Fruit fly (Drosophila melanogaster): Measurements from ENCODE around the gene asl.
A peak's percentile ranks its signal among the peaks of the same experiment; 100 is the strongest.

Gene asl

DNA sequence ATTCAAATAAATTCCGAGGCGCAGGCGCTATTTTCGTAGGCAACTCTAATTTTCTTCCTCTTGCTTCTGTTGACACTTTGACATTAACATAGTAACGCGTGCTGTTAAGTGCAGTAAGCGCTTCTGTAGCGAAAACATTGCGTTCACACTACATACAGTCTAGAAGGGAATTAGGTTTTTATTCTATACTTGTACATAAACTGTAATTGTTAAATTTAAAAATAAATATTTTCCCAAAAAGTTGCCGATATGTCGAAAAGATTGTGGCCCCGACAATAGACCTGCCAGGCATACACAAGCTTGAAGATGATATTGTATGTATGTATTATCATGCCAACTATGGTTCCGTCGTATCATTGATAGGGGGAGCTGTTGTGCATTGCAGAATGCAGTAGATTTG is at the start of gene asl:
asl (minus strand) TSS at position 67 of the 400 bp plus-strand sequence.
- no peak for TF ChIP-seq CG17801 (GFP tag; optimal IDR thresholded peaks at IDR 0.05; ENCODE audit: partially characterized antibody)

DNA sequence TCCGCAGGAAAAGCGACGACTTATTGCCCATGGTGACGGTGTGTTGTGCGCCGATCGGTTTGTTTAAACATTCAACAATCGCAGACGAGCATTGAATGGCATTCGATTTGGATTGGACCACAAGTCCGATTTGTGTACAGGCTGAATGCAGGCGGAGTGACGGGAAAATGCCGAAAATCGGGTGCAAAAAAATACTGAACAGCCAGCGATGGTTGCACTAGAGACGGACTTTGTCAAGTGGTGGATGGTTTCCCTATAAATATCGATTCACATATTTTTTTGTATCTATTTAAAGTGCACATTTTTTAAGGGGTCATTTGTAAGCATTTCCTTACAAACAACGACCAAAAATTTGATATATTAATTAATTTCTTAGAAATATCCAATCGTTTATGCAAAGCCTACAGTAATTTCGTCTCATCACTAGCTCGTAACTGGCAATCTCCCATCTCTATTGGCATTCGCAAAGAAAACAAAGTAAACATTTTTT is 48.4 kb upstream of the asl start, which contains the start of the genes elm and MED27:
elm (minus strand) TSS at position 170 of the 490 bp plus-strand sequence.
MED27 (plus strand) TSS at position 448 of the 490 bp plus-strand sequence.
- TF ChIP-seq CG17801 (GFP tag; optimal IDR thresholded peaks at IDR 0.05; ENCODE audit: partially characterized antibody): peak; percentile 93

DNA sequence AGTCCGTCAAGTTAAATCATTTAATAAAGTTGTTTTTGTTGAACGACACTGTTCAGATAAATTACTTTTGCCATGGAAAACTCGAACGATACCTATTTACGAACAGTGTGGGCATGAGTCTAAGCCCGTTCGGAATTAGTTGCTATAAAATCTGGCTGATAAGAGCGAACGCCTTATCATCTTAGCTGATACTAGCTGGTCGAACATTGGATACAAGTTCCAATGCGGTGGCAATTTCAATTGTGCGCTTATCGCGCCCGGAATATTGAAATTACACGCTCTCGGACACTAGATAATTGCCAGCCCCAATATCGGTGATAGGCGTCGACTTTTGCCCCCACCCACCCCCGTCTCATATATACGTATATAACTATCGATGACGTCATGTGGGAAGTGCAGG is 47.5 kb upstream of the asl start:
- TF ChIP-seq CG17801 (GFP tag; optimal IDR thresholded peaks at IDR 0.05; ENCODE audit: partially characterized antibody): no peak

DNA sequence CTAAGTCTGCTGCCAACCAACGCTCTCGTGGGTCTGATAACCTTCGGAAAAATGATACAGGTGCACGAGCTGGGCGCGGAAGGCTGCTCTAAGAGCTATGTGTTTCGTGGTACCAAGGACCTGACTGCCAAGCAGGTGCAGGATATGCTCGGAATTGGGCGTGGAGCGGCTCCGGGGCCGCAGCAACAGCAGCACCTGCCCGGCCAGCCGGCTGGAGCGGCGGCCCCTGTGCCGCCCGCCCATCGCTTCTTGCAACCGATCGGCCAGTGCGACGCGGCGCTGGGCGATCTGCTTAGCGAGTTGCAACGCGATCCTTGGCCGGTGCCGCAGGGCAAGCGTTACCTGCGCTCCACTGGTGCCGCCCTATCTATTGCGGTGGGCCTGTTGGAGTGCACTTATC is 43.6 kb upstream of the asl start:
- TF ChIP-seq CG17801 (GFP tag; optimal IDR thresholded peaks at IDR 0.05; ENCODE audit: partially characterized antibody): no peak

DNA sequence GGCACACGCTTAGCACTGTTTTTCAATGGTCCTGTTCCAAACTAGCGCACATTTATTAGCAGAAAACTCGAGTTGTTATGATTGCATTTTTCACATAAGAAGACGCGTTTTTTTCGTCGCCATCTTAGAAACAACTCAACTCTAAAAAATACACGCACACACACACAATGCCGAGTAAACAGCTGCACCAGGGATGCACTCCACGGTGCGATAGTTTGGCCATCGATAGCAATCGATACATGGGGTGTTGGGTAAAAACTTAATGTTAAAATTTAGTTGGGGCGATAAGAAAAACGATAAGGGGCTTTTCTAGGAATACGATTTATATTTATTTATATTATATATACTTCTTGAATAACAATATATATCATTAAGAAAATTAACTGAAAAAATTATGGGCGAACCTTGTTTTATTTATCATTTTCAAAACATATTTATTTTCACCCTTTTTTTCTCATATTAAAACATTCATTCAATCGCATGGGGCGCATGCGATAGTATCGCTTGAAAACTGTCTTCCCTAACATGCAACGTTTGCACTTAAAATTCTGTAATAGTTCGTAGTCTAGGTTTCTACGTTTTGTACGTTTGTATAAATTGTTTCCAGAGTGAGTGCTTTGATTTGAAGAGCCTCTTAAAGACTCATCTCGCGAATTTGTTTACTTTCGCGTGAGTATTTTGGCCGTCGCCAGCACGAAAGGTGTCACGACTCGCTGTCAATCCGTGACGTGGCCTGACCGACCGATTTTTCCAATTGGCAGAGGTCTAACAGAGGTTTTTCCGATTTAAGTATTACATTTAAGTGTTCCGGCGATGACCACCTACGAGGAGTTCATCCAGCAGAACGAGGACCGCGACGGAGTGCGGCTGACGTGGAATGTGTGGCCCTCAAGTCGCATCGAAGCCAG is 42.5 kb upstream of the asl start, which contains the start of the genes MTA1-like and Sec23:
MTA1-like (minus strand) TSS at position 170 of the 908 bp plus-strand sequence.
Sec23 (plus strand) TSS at position 497 of the 908 bp plus-strand sequence.
- no peak for TF ChIP-seq CG17801 (GFP tag; optimal IDR thresholded peaks at IDR 0.05; ENCODE audit: partially characterized antibody)

DNA sequence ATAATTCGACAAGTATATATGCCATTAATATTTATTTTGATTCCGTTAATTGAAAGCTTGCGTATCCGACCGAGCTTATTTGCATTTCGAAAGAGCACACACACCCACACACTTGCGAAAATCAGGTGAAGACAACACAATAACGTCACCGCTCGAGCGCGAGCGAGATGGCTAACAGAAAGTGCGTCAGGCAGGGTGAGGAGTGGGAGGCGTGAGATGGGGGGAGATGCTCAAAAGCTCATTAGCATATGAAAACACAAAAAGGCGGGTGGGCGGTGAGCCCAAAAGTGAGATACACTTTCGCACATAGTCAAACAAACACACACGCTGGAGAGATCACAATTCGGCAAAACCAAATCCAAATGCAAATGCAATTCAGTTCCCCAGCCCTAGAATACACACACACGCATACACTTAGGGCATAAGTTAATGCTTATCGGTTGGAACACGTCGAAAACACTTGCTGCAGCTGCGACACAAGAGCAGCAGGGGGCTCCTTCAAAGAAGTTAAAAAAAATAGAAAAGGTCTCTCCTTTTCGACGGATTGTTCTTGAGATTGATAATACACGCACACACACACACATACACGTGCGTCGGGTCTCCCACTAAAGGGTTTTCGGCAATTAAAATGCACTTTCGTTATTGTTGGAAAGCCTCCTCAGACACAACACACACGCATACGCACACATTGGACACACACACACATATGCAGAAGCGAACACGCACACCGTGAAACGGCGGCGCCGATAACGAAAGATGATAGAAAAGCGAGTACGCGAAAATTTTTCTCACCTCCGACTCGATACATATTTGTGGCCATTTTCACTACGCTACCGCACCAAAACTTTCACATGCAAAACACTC is 41.6 kb upstream of the asl start:
- no peak for TF ChIP-seq CG17801 (GFP tag; optimal IDR thresholded peaks at IDR 0.05; ENCODE audit: partially characterized antibody)

DNA sequence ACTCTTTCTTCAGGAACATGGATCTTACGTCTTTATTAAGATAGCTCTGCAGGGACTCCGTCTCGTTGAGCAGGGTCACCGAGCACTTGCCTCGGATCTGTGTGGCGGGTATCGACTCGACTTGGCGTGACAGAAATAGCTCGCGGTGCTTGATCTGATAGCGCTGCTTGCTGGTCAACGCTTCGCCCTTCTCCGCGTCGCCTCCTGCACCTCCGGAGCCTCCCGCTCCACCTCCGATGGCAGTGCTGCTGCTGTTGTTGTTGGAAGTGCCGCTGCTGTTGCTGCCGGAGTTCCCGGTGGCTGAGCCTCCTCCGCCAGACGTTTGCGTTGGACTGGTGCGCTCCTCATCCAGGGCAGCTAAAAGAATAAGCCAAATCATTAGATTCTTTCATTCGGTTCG is 37.1 kb upstream of the asl start:
- no peak for TF ChIP-seq CG17801 (GFP tag; optimal IDR thresholded peaks at IDR 0.05; ENCODE audit: partially characterized antibody)

DNA sequence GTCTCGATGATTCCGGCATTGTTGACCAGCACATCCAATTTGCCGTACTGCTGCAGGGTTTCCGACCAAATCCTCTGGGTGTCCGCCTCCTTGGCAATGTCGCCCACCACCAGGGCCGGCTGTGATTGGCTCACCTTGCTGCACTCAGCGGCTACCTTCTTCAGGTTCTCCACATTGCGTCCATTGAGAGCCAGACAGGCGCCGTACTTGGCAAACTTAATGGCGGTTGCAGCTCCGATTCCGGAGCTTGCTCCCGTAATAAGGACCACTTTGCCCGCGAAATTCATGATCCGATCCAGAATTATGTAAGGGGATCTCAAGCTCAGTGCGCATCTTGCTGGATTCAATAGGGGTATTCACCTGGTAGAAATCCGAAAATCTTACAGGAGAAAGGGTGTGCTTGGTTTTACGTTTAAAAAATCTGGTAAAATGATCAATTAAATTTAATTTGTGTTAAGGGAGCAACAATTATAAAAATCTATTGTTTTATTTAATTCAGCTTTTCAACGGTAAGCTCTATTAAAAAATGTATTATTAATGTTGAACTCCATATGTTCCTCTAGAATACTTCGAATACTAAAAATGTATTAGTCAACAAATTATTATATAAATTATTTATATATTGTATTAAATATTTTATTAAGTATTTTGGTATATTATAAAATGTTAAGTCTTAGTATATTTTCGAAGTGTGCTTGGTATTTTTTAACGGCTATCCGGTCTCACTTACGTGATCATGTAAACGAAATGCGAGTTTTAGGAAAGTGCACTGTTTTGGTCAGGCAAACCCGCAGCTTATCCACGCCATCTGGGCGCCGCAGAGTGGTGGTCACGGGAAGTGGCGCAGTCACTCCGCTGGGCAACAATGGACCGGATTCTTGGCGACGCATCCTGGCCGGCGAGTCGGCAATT is 30.4 kb upstream of the asl start, which contains the start of the genes CG31548 and CG12170:
CG31548 (minus strand) TSS at position 334 of the 912 bp plus-strand sequence.
CG12170 (plus strand) TSS at position 716 of the 912 bp plus-strand sequence.
- TF ChIP-seq CG17801 (GFP tag; optimal IDR thresholded peaks at IDR 0.05; ENCODE audit: partially characterized antibody): no peak

DNA sequence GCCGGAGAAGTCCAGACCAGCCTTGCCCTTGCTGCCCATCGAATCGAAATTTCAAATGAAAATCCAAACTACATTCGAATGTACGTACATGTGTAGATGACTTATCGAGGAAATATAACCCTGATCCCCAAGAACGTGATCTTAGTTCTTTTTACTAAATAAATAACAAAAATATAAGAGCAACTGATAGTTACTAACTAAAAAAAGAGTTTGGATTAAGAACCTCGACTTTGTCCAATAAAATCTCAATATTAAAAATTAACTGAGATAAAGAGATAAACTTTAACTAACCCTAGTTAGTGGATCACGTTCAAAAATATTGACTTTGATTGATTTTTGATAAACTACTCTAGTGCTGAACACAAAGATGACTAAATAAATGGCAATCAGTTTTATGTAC is 29.2 kb upstream of the asl start, which contains the start of gene CG31546:
CG31546 (minus strand) TSS at position 101 of the 400 bp plus-strand sequence.
- TF ChIP-seq CG17801 (GFP tag; optimal IDR thresholded peaks at IDR 0.05; ENCODE audit: partially characterized antibody): no peak

DNA sequence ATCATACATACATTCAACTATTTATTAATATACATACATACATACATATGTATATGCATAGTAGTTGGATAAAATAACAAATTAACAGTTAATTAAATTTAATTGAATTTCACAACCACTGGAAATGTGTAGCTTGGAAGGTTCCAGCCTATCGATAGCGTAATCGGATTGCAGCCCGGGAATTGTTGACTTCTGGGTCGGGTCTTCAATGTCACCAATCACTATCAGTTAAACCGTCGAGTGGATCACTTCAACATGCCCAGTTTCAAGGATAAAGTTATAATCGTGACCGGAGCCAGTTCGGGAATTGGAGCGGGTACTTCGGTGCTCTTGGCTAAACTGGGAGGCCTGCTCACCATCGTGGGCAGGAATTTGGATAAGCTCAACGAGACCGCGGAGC is 27.1 kb upstream of the asl start, which contains the start of gene CG12171:
CG12171 (plus strand) TSS at position 191 of the 400 bp plus-strand sequence.
- TF ChIP-seq CG17801 (GFP tag; optimal IDR thresholded peaks at IDR 0.05; ENCODE audit: partially characterized antibody): peak; percentile 57

DNA sequence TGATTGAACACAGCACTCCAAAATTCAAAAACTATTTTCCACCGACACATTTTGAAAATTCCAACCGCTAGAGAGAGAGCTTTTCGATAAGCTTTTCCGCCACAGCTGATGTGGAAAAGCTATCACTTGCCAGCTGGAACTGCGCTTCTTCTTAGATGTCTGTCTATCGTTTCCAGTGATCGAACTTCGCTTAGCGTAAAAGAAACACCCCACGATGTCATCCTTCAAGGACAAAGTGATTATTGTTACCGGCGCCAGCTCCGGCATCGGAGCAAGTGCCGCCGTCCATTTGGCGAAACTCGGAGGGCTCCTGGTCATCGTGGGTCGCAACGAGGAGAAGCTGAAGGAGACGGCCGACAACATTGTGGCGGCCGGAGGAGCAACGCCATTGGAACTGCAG is 25.8 kb upstream of the asl start, which contains the start of gene CG31549:
CG31549 (plus strand) TSS at position 11 of the 400 bp plus-strand sequence.
- peak; percentile 57 for TF ChIP-seq CG17801 (GFP tag; optimal IDR thresholded peaks at IDR 0.05; ENCODE audit: partially characterized antibody)

DNA sequence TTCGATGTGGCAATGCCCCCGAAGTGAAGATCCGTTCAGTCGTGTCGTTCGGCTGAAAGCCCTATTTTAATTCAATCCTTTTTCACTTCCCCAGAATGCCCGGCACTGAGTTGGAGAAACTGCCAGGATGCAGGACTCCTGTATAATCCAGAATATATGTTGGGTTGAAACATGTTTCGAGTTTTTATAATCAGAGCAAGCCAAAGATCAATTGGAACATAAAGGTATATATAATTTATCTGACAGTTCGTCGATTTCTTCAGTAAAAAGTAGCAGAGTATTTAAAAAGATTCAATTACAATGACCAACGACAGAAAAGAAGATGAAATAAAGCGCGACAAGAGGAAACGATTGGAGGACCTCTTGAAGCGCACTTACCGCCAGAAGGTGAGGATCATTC is 21.2 kb upstream of the asl start, which contains the start of gene CG31551:
CG31551 (plus strand) TSS at position 301 of the 400 bp plus-strand sequence.
- no peak for TF ChIP-seq CG17801 (GFP tag; optimal IDR thresholded peaks at IDR 0.05; ENCODE audit: partially characterized antibody)

DNA sequence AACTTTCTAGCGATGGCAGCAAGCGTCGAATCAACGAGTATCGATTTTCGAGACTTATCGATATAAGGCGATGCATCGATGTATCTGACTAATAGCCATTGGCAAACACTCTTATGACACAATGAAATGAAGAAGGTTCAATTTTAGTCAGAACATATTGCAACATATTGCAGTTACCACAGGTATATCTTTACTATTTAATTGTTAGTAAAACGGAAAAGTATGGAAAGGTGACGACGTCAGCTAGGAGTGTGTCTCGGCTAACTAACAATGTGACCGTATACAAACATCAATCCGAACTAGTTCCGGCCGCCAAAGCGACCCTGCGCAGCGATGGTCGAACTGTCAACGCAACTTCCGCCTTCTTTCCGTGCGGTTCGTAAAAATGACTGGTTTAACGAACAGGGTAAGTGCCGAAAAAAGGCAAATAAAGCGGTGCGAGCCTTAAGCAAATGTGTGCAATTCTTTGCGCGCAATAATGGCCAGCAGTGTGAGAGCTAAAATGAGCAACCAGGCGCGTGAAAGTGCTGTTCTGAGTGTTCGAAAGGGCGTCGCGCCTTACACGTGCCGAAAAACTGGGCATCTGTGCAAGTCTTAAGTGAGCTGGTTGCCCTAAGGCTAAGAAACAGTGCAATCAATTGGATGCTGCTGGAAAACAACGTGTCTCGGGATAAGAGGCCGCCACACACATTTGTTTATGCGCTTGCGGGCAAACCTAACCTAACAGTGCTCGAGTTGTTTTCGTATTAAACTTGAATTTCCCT is 18.0 kb upstream of the asl start, which contains the start of the genes Dph4, Spec2 and RpL13A:
Dph4 (minus strand) TSS at position 11 of the 764 bp plus-strand sequence.
Spec2 (minus strand) TSS at position 11 of the 764 bp plus-strand sequence.
RpL13A (plus strand) TSS at position 360 of the 764 bp plus-strand sequence.
- TF ChIP-seq CG17801 (GFP tag; optimal IDR thresholded peaks at IDR 0.05; ENCODE audit: partially characterized antibody): peak; percentile 90
